Fruit fly (Drosophila melanogaster): ENCODE data around the gene lectin-21Cb.

lectin-21Cb gene

DNA sequence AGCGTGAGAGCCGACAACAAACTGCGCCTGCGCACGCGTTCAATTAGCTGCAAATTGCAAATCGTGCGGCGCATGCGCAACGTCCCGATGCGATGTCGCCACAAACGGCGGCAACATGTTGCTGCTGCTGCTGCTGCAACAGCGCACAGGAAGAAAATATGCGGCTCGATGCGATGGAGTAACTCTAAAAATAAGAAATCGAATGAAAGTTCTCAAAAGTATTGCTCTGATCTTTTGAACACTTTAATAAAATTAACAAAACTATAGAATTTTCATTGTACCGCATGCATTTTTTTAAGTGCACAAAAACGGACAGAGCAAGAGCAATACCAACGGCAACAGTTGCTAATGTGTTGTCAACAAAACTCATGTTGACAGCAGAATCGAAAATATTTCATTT lies 14.8 kb downstream of the lectin-21Cb start (continued):
- TF ChIP-seq pdm3 (GFP tag; optimal IDR thresholded peaks at IDR 0.05) = peak; percentile 84
- peak; percentile 91 for TF ChIP-seq Hr4 (GFP tag; optimal IDR thresholded peaks at IDR 0.05)
- peak; percentile 72 for TF ChIP-seq vri (GFP tag; optimal IDR thresholded peaks at IDR 0.05)
- peak; percentile 92 for TF ChIP-seq CG8119 (GFP tag; IDR thresholded peaks at IDR 0.05)
- TF ChIP-seq dsx (GFP tag; optimal IDR thresholded peaks at IDR 0.05; ENCODE audit: poor library complexity, severe bottlenecking) = peak; percentile 35
- peak in 1 of 2 experiments; percentile 18 for TF ChIP-seq ss (GFP tag; optimal IDR thresholded peaks at IDR 0.05)
- peak; percentile 67 for TF ChIP-seq lz (GFP tag; optimal IDR thresholded peaks at IDR 0.05)
- peak; percentile 64 for TF ChIP-seq Ets21C (GFP tag; optimal IDR thresholded peaks at IDR 0.05)
- peak; percentile 10 to 73 for TF ChIP-seq salr (GFP tag; optimal IDR thresholded peaks at IDR 0.05)
- TF ChIP-seq CG16779 (tag; optimal IDR thresholded peaks at IDR 0.05) = peak; percentile 21
- TF ChIP-seq CG11902 (GFP tag; optimal IDR thresholded peaks at IDR 0.05) = no peak

- TF ChIP-seq dsx (GFP tag; optimal IDR thresholded peaks at IDR 0.05; ENCODE audit: poor library complexity, severe bottlenecking) = no peak
- no peak for TF ChIP-seq Smox (GFP tag; optimal IDR thresholded peaks at IDR 0.05)
- no peak for TF ChIP-seq acj6 (GFP tag; optimal IDR thresholded peaks at IDR 0.05)
- no peak for TF ChIP-seq Blimp-1 (GFP tag; optimal IDR thresholded peaks at IDR 0.05)
- TF ChIP-seq vri (GFP tag; optimal IDR thresholded peaks at IDR 0.05) = no peak
- TF ChIP-seq Hr38 (GFP tag; optimal IDR thresholded peaks at IDR 0.05) = no peak
- TF ChIP-seq Ets21C (GFP tag; optimal IDR thresholded peaks at IDR 0.05) = no peak
- TF ChIP-seq Eip93F (GFP tag; optimal IDR thresholded peaks at IDR 0.05) = no peak
- TF ChIP-seq topi (GFP tag; optimal IDR thresholded peaks at IDR 0.05) = no peak
- peak; percentile 23 for TF ChIP-seq Sox14 (GFP tag; optimal IDR thresholded peaks at IDR 0.05)
- TF ChIP-seq Sox15 (GFP tag; optimal IDR thresholded peaks at IDR 0.05) = no peak
- peak; percentile 46 for TF ChIP-seq Lpt (GFP tag; optimal IDR thresholded peaks at IDR 0.05)
- TF ChIP-seq pdm3 (GFP tag; optimal IDR thresholded peaks at IDR 0.05) = peak; percentile 37
- TF ChIP-seq Met (GFP tag; optimal IDR thresholded peaks at IDR 0.05) = peak; percentile 11
- peak; percentile 49 for TF ChIP-seq OdsH (GFP tag; optimal IDR thresholded peaks at IDR 0.05)
- no peak for TF ChIP-seq CG8632 (GFP tag; optimal IDR thresholded peaks at IDR 0.05)
- TF ChIP-seq esn (GFP tag; optimal IDR thresholded peaks at IDR 0.05) = peak; percentile 9
- no peak for TF ChIP-seq CG1621 (tag; optimal IDR thresholded peaks at IDR 0.05)
- peak; percentile 73 for TF ChIP-seq CG11294 (GFP tag; IDR thresholded peaks at IDR 0.05)
- no peak for TF ChIP-seq fkh (GFP tag; optimal IDR thresholded peaks at IDR 0.05)
- TF ChIP-seq net (GFP tag; optimal IDR thresholded peaks at IDR 0.05) = peak; percentile 42
- TF ChIP-seq Gug (GFP tag; IDR thresholded peaks at IDR 0.05) = peak; percentile 74
- no peak for TF ChIP-seq CG9139 (GFP tag; optimal IDR thresholded peaks at IDR 0.05)
- peak; percentile 79 for TF ChIP-seq CG8119 (GFP tag; IDR thresholded peaks at IDR 0.05)
- peak; percentile 74 for TF ChIP-seq CG6163 (GFP tag; IDR thresholded peaks at IDR 0.05)
- no peak for TF ChIP-seq fd85E (GFP tag; optimal IDR thresholded peaks at IDR 0.05)
- TF ChIP-seq CG7368 (GFP tag; optimal IDR thresholded peaks at IDR 0.05) = no peak
- TF ChIP-seq cyc (GFP tag; optimal IDR thresholded peaks at IDR 0.05) = no peak
- peak; percentile 38 for TF ChIP-seq achi (GFP tag; optimal IDR thresholded peaks at IDR 0.05)
- TF ChIP-seq CG6854 (GFP tag; optimal IDR thresholded peaks at IDR 0.05) = no peak
- peak; percentile 75 for TF ChIP-seq Eip78C (GFP tag)
- peak; percentile 29 for TF ChIP-seq CG10631 (GFP tag; optimal IDR thresholded peaks at IDR 0.05)
- TF ChIP-seq CG31627 (GFP tag; optimal IDR thresholded peaks at IDR 0.05) = no peak
- no peak for TF ChIP-seq lz (GFP tag; optimal IDR thresholded peaks at IDR 0.05)
- no peak for TF ChIP-seq CG16779 (tag; optimal IDR thresholded peaks at IDR 0.05)
- peak; percentile 16 for TF ChIP-seq CG11762 (GFP tag; optimal IDR thresholded peaks at IDR 0.05; ENCODE audit: insufficient read depth)
- TF ChIP-seq CG6792 (GFP tag; optimal IDR thresholded peaks at IDR 0.05) = no peak
- peak; percentile 66 for TF ChIP-seq svp (GFP tag)
- TF ChIP-seq spab (GFP tag; optimal IDR thresholded peaks at IDR 0.05) = no peak
- peak; percentile 56 for TF ChIP-seq CG4318 (GFP tag; optimal IDR thresholded peaks at IDR 0.05)
- peak; percentile 82 for TF ChIP-seq Hr4 (GFP tag; optimal IDR thresholded peaks at IDR 0.05)
- TF ChIP-seq CG6808 (GFP tag; optimal IDR thresholded peaks at IDR 0.05) = no peak
- no peak for TF ChIP-seq ss (GFP tag; optimal IDR thresholded peaks at IDR 0.05)
- peak; percentile 75 for TF ChIP-seq CG15336 (GFP tag; IDR thresholded peaks at IDR 0.05)
- TF ChIP-seq Ets96B (tag; optimal IDR thresholded peaks at IDR 0.05) = no peak
- peak; percentile 23 for TF ChIP-seq Hr39 (GFP tag; optimal IDR thresholded peaks at IDR 0.05)
- TF ChIP-seq CG3919 (GFP tag; optimal IDR thresholded peaks at IDR 0.05) = peak; percentile 32
Measured at dm6 chr2L:604060-604459, 16.9 kb downstream of the lectin-21Cb start.

All from whole organism, prepupa.